Worm (Caenorhabditis elegans) whole organism, L4 larva: ENCODE results near the gene Y38C1AA.7.

Source experiments
- F26F4.8 ChIP-seq: fragments of 200-800 bp; sonication (Bioruptor generic); conservative IDR thresholded peaks from 2 replicates; pipeline ENCODE4 v1.3.6; 2022; ENCODE audit warnings: missing genetic modification characterization, missing compliant biosample characterization
- T20F7.1 ChIP-seq: fragments of 200-800 bp; sonication (Bioruptor generic); optimal IDR thresholded peaks from 2 replicates; lab custom pipeline; 2018; ENCODE audit warnings: mild to moderate bottlenecking, missing genetic modification characterization, missing compliant biosample characterization
- Y105C5A.15 ChIP-seq: fragments of 200-800 bp; sonication (Bioruptor generic); IDR thresholded peaks from 2 replicates; pipeline ENCODE4 v1.3.6; 2022; ENCODE audit warnings: missing genetic modification characterization, missing compliant biosample characterization
- Y48G9A.11 ChIP-seq: fragments of 200-800 bp; sonication (Bioruptor generic); IDR thresholded peaks from 2 replicates; pipeline ENCODE4 v1.3.6; 2022; ENCODE audit warnings: missing genetic modification reagents, missing genetic modification characterization, missing compliant biosample characterization
- Y5F2A.4 ChIP-seq: fragments of 200-800 bp; sonication (Bioruptor generic); optimal IDR thresholded peaks from 2 replicates; lab custom pipeline; 2018; ENCODE audit warnings: mild to moderate bottlenecking, missing genetic modification characterization, missing compliant biosample characterization
- Y75B8A.6 ChIP-seq: fragments of 200-800 bp; sonication (Bioruptor generic); IDR thresholded peaks from 2 replicates; pipeline ENCODE4 v1.3.6; 2022; ENCODE audit warnings: missing genetic modification reagents, missing genetic modification characterization, missing compliant biosample characterization
- ZK546.5 ChIP-seq, 2 experiments: sonication (generic microtip); optimal IDR thresholded peaks; 2 replicates each; lab custom pipeline; 2017; ENCODE audit warnings: missing biosample characterization in 2 of 2, missing genetic modification characterization in 2 of 2
- aha-1 ChIP-seq: fragments of 150-350 bp; peaks from one replicate; lab custom pipeline; 2014; ENCODE audit warnings: missing biosample characterization, missing genetic modification characterization
- ama-1 ChIP-seq: fragments of 150-350 bp; optimal IDR thresholded peaks from 2 replicates; lab custom pipeline; 2014; ENCODE audit warnings: inconsistent platforms, mixed read lengths
- ceh-20 ChIP-seq: fragments of 200-800 bp; sonication (Bioruptor generic); IDR thresholded peaks from 2 replicates; pipeline ENCODE4 v1.3.6; 2022; ENCODE audit warnings: missing genetic modification reagents, missing genetic modification characterization, missing compliant biosample characterization
- ceh-62 ChIP-seq: sonication (generic microtip); optimal IDR thresholded peaks from 2 replicates; lab custom pipeline; 2017; ENCODE audit warnings: missing biosample characterization, missing genetic modification characterization
- ces-1 ChIP-seq: fragments of 150-350 bp; sonication (generic microtip); optimal IDR thresholded peaks from 4 replicates; lab custom pipeline; 2014; ENCODE audit warnings: missing biosample characterization, missing genetic modification reagents, missing genetic modification characterization
- cey-2 ChIP-seq: sonication (generic microtip); optimal IDR thresholded peaks from 3 replicates; lab custom pipeline; 2017; ENCODE audit warnings: missing genetic modification characterization, mild to moderate bottlenecking, missing compliant biosample characterization, antibody characterized with exemption, borderline replicate concordance; ENCODE audit not compliant: insufficient read depth
- daf-16 ChIP-seq, 3 experiments: sonication (generic microtip); optimal IDR thresholded peaks; 2 replicates each; lab custom pipeline; 2016 to 2017; ENCODE audit warnings: missing genetic modification characterization in 3 of 3, missing genetic modification reagents in 3 of 3, mild to moderate bottlenecking in 2 of 3, missing compliant biosample characterization in 2 of 3, missing biosample characterization in 1 of 3, moderate library complexity in 1 of 3
- daf-8 ChIP-seq: fragments of 200-800 bp; sonication (Bioruptor generic); IDR thresholded peaks from 2 replicates; pipeline ENCODE4 v1.3.6; 2022; ENCODE audit warnings: missing genetic modification characterization, missing compliant biosample characterization
- dmd-6 ChIP-seq: fragments of 200-800 bp; sonication (Bioruptor generic); IDR thresholded peaks from 2 replicates; pipeline ENCODE4 v1.3.6; 2022; ENCODE audit warnings: missing genetic modification reagents, missing genetic modification characterization, missing compliant biosample characterization
- duxl-1 ChIP-seq: sonication (generic microtip); optimal IDR thresholded peaks from 2 replicates; lab custom pipeline; 2016; ENCODE audit warnings: mild to moderate bottlenecking, missing genetic modification characterization, moderate library complexity, missing compliant biosample characterization; ENCODE audit not compliant: poor library complexity
- dve-1 ChIP-seq: sonication (generic microtip); optimal IDR thresholded peaks from 2 replicates; lab custom pipeline; 2017; ENCODE audit warnings: antibody characterized with exemption, mild to moderate bottlenecking, missing genetic modification characterization, missing compliant biosample characterization; ENCODE audit not compliant: insufficient read depth
- egl-43 ChIP-seq: fragments of 200-800 bp; sonication (Bioruptor generic); IDR thresholded peaks from 2 replicates; pipeline ENCODE4 v1.3.6; 2022; ENCODE audit warnings: missing genetic modification reagents, missing genetic modification characterization, missing compliant biosample characterization
- fkh-10 ChIP-seq: fragments of 150-350 bp; optimal IDR thresholded peaks from 2 replicates; lab custom pipeline; 2014; ENCODE audit warnings: missing biosample characterization, missing genetic modification reagents, missing genetic modification characterization
- fos-1 ChIP-seq: fragments of 150-350 bp; optimal IDR thresholded peaks from 2 replicates; lab custom pipeline; 2014; ENCODE audit warnings: missing biosample characterization, missing genetic modification characterization
- gei-8 ChIP-seq: fragments of 200-800 bp; sonication (Bioruptor generic); optimal IDR thresholded peaks from 2 replicates; lab custom pipeline; 2018; ENCODE audit warnings: mild to moderate bottlenecking, missing genetic modification characterization, missing compliant biosample characterization
- hlh-11 ChIP-seq: fragments of 200-800 bp; sonication (Bioruptor generic); optimal IDR thresholded peaks from 2 replicates; lab custom pipeline; 2018; ENCODE audit warnings: mild to moderate bottlenecking, missing genetic modification characterization, missing compliant biosample characterization
- hlh-30 ChIP-seq: sonication (generic microtip); optimal IDR thresholded peaks from 2 replicates; lab custom pipeline; 2017; ENCODE audit warnings: antibody characterized with exemption, mild to moderate bottlenecking, missing genetic modification characterization, missing compliant biosample characterization; ENCODE audit not compliant: insufficient read depth
- hmg-1.1 ChIP-seq: fragments of 200-800 bp; sonication (Bioruptor generic); IDR thresholded peaks from 2 replicates; pipeline ENCODE4 v1.3.6; 2022; ENCODE audit warnings: missing genetic modification reagents, missing genetic modification characterization, missing compliant biosample characterization
- lim-7 ChIP-seq: fragments of 200-800 bp; sonication (Bioruptor generic); IDR thresholded peaks from 2 replicates; pipeline ENCODE4 v1.3.6; 2022; ENCODE audit warnings: missing genetic modification characterization, missing compliant biosample characterization
- lsy-2 ChIP-seq, 2 experiments: fragments of 150-350 bp in 1 of 2; sonication (generic microtip) in 1 of 2; optimal IDR thresholded peaks; 2 replicates each; lab custom pipeline; 2014 to 2017; ENCODE audit warnings: missing biosample characterization in 2 of 2, missing genetic modification characterization in 2 of 2
- madf-5 ChIP-seq, 2 experiments: fragments of 200-800 bp; sonication (Bioruptor generic); IDR thresholded peaks; 2 replicates each; pipeline ENCODE4 v1.3.6; 2022; ENCODE audit warnings: missing compliant biosample characterization in 2 of 2, missing genetic modification characterization in 2 of 2
- mdt-29 ChIP-seq: fragments of 200-800 bp; sonication (Bioruptor generic); IDR thresholded peaks from 2 replicates; pipeline ENCODE4 v1.3.6; 2022; ENCODE audit warnings: missing genetic modification reagents, missing genetic modification characterization, missing compliant biosample characterization
- mep-1 ChIP-seq: fragments of 150-350 bp; sonication (generic microtip); optimal IDR thresholded peaks from 3 replicates; lab custom pipeline; 2014; ENCODE audit warnings: missing biosample characterization, missing genetic modification characterization
- mxl-2 ChIP-seq: fragments of 200-800 bp; sonication (Bioruptor generic); conservative IDR thresholded peaks from 2 replicates; pipeline ENCODE4 v1.3.6; 2022; ENCODE audit warnings: missing genetic modification reagents, missing genetic modification characterization, missing compliant biosample characterization
- mxl-3 ChIP-seq: fragments of 200-800 bp; sonication (Bioruptor generic); optimal IDR thresholded peaks from 2 replicates; lab custom pipeline; 2018; ENCODE audit warnings: mild to moderate bottlenecking, missing genetic modification characterization, missing compliant biosample characterization
- nhr-10 ChIP-seq: fragments of 150-350 bp; optimal IDR thresholded peaks from 2 replicates; lab custom pipeline; 2014; ENCODE audit warnings: missing biosample characterization, missing genetic modification characterization
- nhr-102 ChIP-seq: sonication (generic microtip); optimal IDR thresholded peaks from 2 replicates; lab custom pipeline; 2016; ENCODE audit warnings: mild to moderate bottlenecking, missing genetic modification characterization, moderate library complexity, missing compliant biosample characterization
- nhr-11 ChIP-seq: fragments of 150-350 bp; optimal IDR thresholded peaks from 2 replicates; lab custom pipeline; 2014; ENCODE audit warnings: missing biosample characterization, missing genetic modification characterization
- nhr-111 ChIP-seq: fragments of 200-800 bp; sonication (Bioruptor generic); optimal IDR thresholded peaks from 2 replicates; lab custom pipeline; 2018; ENCODE audit warnings: mild to moderate bottlenecking, missing genetic modification characterization, missing compliant biosample characterization
- nhr-25 ChIP-seq: sonication (generic microtip); optimal IDR thresholded peaks from 2 replicates; lab custom pipeline; 2017; ENCODE audit warnings: missing genetic modification characterization, mild to moderate bottlenecking, missing compliant biosample characterization, antibody characterized with exemption, moderate library complexity, borderline replicate concordance; ENCODE audit not compliant: insufficient read depth
- nhr-28 ChIP-seq: fragments of 150-350 bp; optimal IDR thresholded peaks from 2 replicates; lab custom pipeline; 2014; ENCODE audit warnings: missing biosample characterization, missing genetic modification characterization
- nhr-41 ChIP-seq: fragments of 200-800 bp; sonication (Bioruptor generic); IDR thresholded peaks from 2 replicates; pipeline ENCODE4 v1.3.6; 2022; ENCODE audit warnings: missing genetic modification reagents, missing genetic modification characterization, missing compliant biosample characterization
- nhr-42 ChIP-seq: fragments of 200-800 bp; sonication (Bioruptor generic); IDR thresholded peaks from 2 replicates; pipeline ENCODE4 v1.3.6; 2022; ENCODE audit warnings: missing genetic modification characterization, missing compliant biosample characterization
- nhr-48 ChIP-seq: sonication (generic microtip); optimal IDR thresholded peaks from 2 replicates; lab custom pipeline; 2016; ENCODE audit warnings: mild to moderate bottlenecking, missing genetic modification characterization, missing compliant biosample characterization
- pha-4 ChIP-seq, 2 experiments: fragments of 150-350 bp in 1 of 2; fragments of 200-800 bp in 1 of 2; sonication (Bioruptor generic) in 1 of 2; IDR thresholded peaks in 1 of 2; optimal IDR thresholded peaks in 1 of 2; 2 replicates each; pipeline versions ENCODE4 v1.3.6 to Lab custom; 2014 to 2022; ENCODE audit warnings: missing genetic modification characterization in 2 of 2, missing genetic modification reagents in 2 of 2, missing biosample characterization in 1 of 2, missing compliant biosample characterization in 1 of 2
- rbr-2 ChIP-seq: sonication (generic microtip); optimal IDR thresholded peaks from 2 replicates; lab custom pipeline; 2016; ENCODE audit warnings: missing genotype, missing genetic modification characterization, missing compliant biosample characterization
- saeg-2 ChIP-seq: fragments of 200-800 bp; sonication (Bioruptor generic); IDR thresholded peaks from 2 replicates; pipeline ENCODE4 v1.3.6; 2022; ENCODE audit warnings: missing genetic modification reagents, missing genetic modification characterization, missing compliant biosample characterization
- skn-1 ChIP-seq: fragments of 150-350 bp; optimal IDR thresholded peaks from 2 replicates; lab custom pipeline; 2014; ENCODE audit warnings: missing biosample characterization, missing genetic modification characterization
- unc-39 ChIP-seq: sonication (generic microtip); optimal IDR thresholded peaks from 2 replicates; lab custom pipeline; 2017; ENCODE audit warnings: missing biosample characterization, missing genetic modification characterization
- unc-62 ChIP-seq, 3 experiments: fragments of 150-350 bp in 1 of 3; sonication (generic microtip); optimal IDR thresholded peaks in 2 of 3; peaks in 1 of 3; 1 replicate in 1 of 3; 2 replicates in 2 of 3; lab custom pipeline; 2014 to 2017; ENCODE audit warnings: missing biosample characterization in 3 of 3, missing genetic modification characterization in 3 of 3, missing genetic modification reagents in 3 of 3, missing genotype in 1 of 3
- vab-7 ChIP-seq: fragments of 200-800 bp; sonication (Bioruptor generic); IDR thresholded peaks from 2 replicates; pipeline ENCODE4 v1.3.6; 2022; ENCODE audit warnings: missing genetic modification reagents, missing genetic modification characterization, missing compliant biosample characterization
- zag-1 ChIP-seq: fragments of 150-350 bp; optimal IDR thresholded peaks from 2 replicates; lab custom pipeline; 2014; ENCODE audit warnings: missing biosample characterization, missing genetic modification characterization
- ztf-11 ChIP-seq: fragments of 150-350 bp; optimal IDR thresholded peaks from 2 replicates; lab custom pipeline; 2014; ENCODE audit warnings: missing biosample characterization, missing genetic modification characterization

Gene Y38C1AA.7

DNA sequence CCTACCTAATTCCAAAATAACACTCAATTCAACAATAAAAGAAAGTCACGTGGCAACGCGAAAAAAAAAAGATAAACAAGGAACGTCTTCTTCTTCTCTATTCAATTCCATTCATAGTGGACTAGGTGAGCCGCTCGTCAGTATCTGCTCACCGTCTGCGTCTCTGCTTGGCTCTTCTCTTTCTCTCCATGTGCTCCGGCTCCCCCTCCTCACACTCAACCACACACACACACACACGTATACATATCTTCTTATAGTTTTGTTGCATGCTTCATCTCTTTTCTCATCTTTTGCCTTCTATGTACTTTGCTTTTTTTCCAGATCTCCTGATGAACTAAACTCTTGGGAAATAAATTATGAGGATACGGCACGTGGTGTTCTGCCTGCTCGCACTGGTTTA is 26.7 kb upstream of the Y38C1AA.7 start, which contains the start of gene daf-1:
Gene daf-1, plus strand, starts transcription at position 322 of the 400 bp plus-strand sequence.
- TF ChIP-seq mep-1 (peak; percentile 6), pha-4 (GFP tag; IDR thresholded peaks at IDR 0.05; lab: Robert Waterston, UW) (no peak), pha-4 (tag; optimal IDR thresholded peaks at IDR 0.05; lab: Kevin White, UChicago) (no peak), Y75B8A.6 (GFP tag; lab: Robert Waterston, UW) (no peak), Y105C5A.15 (no peak), lsy-2 (tag; optimal IDR thresholded peaks at IDR 0.05; lab: Kevin White, UChicago) (peak in 1 of 2 experiments; percentile 38), Y5F2A.4 (GFP tag; lab: Kevin White, UChicago) (no peak), T20F7.1 (no peak), nhr-11 (tag; lab: Kevin White, UChicago) (no peak), aha-1 (tag; lab: Kevin White, UChicago) (peak; percentile 29), vab-7 (GFP tag; lab: Robert Waterston, UW) (no peak), hlh-30 (tag; lab: Kevin White, UChicago) (peak; percentile 72), dmd-6 (GFP tag; lab: Robert Waterston, UW) (no peak), unc-39 (no peak), duxl-1 (tag; lab: Kevin White, UChicago) (no peak), rbr-2 (peak; percentile 27), hlh-11 (tag; lab: Kevin White, UChicago) (peak; percentile 23), gei-8 (GFP tag; lab: Kevin White, UChicago) (no peak), ZK546.5 (tag; optimal IDR thresholded peaks at IDR 0.05; lab: Kevin White, UChicago) (no peak), fkh-10 (GFP tag; lab: Kevin White, UChicago) (peak; percentile 46), madf-5 (GFP tag; IDR thresholded peaks at IDR 0.05; lab: Robert Waterston, UW) (no peak), nhr-25 (tag; lab: Kevin White, UChicago) (no peak), Y48G9A.11 (GFP tag; lab: Robert Waterston, UW) (no peak), ceh-62 (tag; lab: Kevin White, UChicago) (no peak), dve-1 (tag; lab: Kevin White, UChicago) (peak; percentile 20), saeg-2 (GFP tag; lab: Robert Waterston, UW) (no peak), nhr-41 (GFP tag; lab: Robert Waterston, UW) (no peak), nhr-48 (no peak), mxl-3 (GFP tag; lab: Kevin White, UChicago) (peak; percentile 19), ama-1 (lab: Kevin White, UChicago) (no peak), daf-16 (GFP tag; optimal IDR thresholded peaks at IDR 0.05; lab: Kevin White, UChicago) (no peak), daf-16 (tag; optimal IDR thresholded peaks at IDR 0.05; lab: Kevin White, UChicago) (no peak), fos-1 (tag; lab: Kevin White, UChicago) (no peak), nhr-10 (tag; lab: Kevin White, UChicago) (no peak), nhr-102 (tag; lab: Kevin White, UChicago) (no peak), unc-62 (GFP tag; optimal IDR thresholded peaks at IDR 0.05 in 1 of 2; lab: Kevin White, UChicago) (peak in 1 of 2 experiments; percentile 45), unc-62 (tag; optimal IDR thresholded peaks at IDR 0.05; lab: Kevin White, UChicago) (no peak), hmg-1.1 (GFP tag; lab: Robert Waterston, UW) (peak; percentile 69; the same call in 1 of the 2 replicates), nhr-111 (GFP tag; lab: Kevin White, UChicago) (no peak), ces-1 (GFP tag; lab: Kevin White, UChicago) (no peak), lim-7 (GFP tag; lab: Robert Waterston, UW) (no peak), skn-1 (tag; lab: Kevin White, UChicago) (no peak), cey-2 (tag; lab: Kevin White, UChicago) (no peak), nhr-28 (no peak), daf-8 (GFP tag; lab: Robert Waterston, UW) (no peak), zag-1 (tag; lab: Kevin White, UChicago) (no peak), F26F4.8 (GFP tag; lab: Robert Waterston, UW) (no peak), mdt-29 (GFP tag; lab: Robert Waterston, UW) (no peak), mxl-2 (no peak), egl-43 (no peak), ztf-11 (no peak), nhr-42 (GFP tag; lab: Robert Waterston, UW) (no peak), ceh-20 (GFP tag; lab: Robert Waterston, UW) (no peak)
